Worm (Caenorhabditis elegans) whole organism, L1 larva: Measurements from ENCODE around the gene srsx-25.

Experiments
- aha-1 ChIP-seq: fragments of 150-350 bp; optimal IDR thresholded peaks from 2 replicates; lab custom pipeline; 2014; ENCODE audit warnings: missing biosample characterization, missing genetic modification characterization
- blmp-1 ChIP-seq: fragments of 150-350 bp; optimal IDR thresholded peaks from 2 replicates; lab custom pipeline; 2014; ENCODE audit warnings: missing biosample characterization, missing genetic modification characterization
- ceh-8 ChIP-seq: fragments of 200-800 bp; sonication (Bioruptor generic); optimal IDR thresholded peaks from 2 replicates; lab custom pipeline; 2018; ENCODE audit warnings: mild to moderate bottlenecking, missing genetic modification characterization, moderate library complexity, missing compliant biosample characterization
- ceh-88 ChIP-seq: fragments of 200-800 bp; sonication (Bioruptor generic); IDR thresholded peaks from 2 replicates; pipeline ENCODE4 v1.3.6; 2022; ENCODE audit warnings: missing genetic modification characterization, missing compliant biosample characterization
- efl-3 ChIP-seq: fragments of 200-800 bp; sonication (Bioruptor generic); optimal IDR thresholded peaks from 2 replicates; lab custom pipeline; 2018; ENCODE audit warnings: mild to moderate bottlenecking, missing genetic modification characterization, missing compliant biosample characterization
- egl-13 ChIP-seq: sonication (generic microtip); optimal IDR thresholded peaks from 2 replicates; lab custom pipeline; 2016; ENCODE audit warnings: missing genotype, missing genetic modification reagents, missing genetic modification characterization, missing compliant biosample characterization
- elt-3 ChIP-seq, 6 experiments: fragments of 150-350 bp in 1 of 6; sonication (generic microtip); optimal IDR thresholded peaks; 2 replicates each; lab custom pipeline; 2017 to 2018; ENCODE audit warnings: missing biosample characterization in 6 of 6, missing genetic modification characterization in 6 of 6, inconsistent platforms in 1 of 6
- fkh-4 ChIP-seq: sonication (generic microtip); optimal IDR thresholded peaks from 2 replicates; lab custom pipeline; 2016; ENCODE audit warnings: missing compliant biosample characterization, missing genetic modification characterization, borderline replicate concordance
- fkh-8 ChIP-seq: sonication (generic microtip); optimal IDR thresholded peaks from 2 replicates; lab custom pipeline; 2016; ENCODE audit warnings: mild to moderate bottlenecking, missing genetic modification characterization, missing compliant biosample characterization
- fos-1 ChIP-seq: fragments of 150-350 bp; optimal IDR thresholded peaks from 2 replicates; lab custom pipeline; 2014; ENCODE audit warnings: missing biosample characterization, missing genetic modification characterization
- grh-1 ChIP-seq: fragments of 200-800 bp; sonication (Bioruptor generic); IDR thresholded peaks from 2 replicates; pipeline ENCODE4 v1.3.6; 2022; ENCODE audit warnings: missing genetic modification reagents, missing genetic modification characterization, missing compliant biosample characterization
- hpl-2 ChIP-seq: fragments of 150-350 bp; optimal IDR thresholded peaks from 2 replicates; lab custom pipeline; 2014; ENCODE audit warnings: missing biosample characterization, missing genetic modification reagents, missing genetic modification characterization
- isw-1 ChIP-seq: fragments of 200-800 bp; sonication (Bioruptor generic); IDR thresholded peaks from 2 replicates; pipeline ENCODE4 v1.3.6; 2022; ENCODE audit warnings: missing genetic modification characterization, missing compliant biosample characterization
- lin-13 ChIP-seq: fragments of 150-350 bp; optimal IDR thresholded peaks from 2 replicates; lab custom pipeline; 2014; ENCODE audit warnings: missing biosample characterization, missing genetic modification reagents, missing genetic modification characterization
- lin-14 ChIP-seq: fragments of 200-800 bp; sonication (Bioruptor generic); optimal IDR thresholded peaks from 2 replicates; lab custom pipeline; 2018; ENCODE audit warnings: mild to moderate bottlenecking, missing genetic modification characterization, moderate library complexity, missing compliant biosample characterization
- lin-35 ChIP-seq, 2 experiments: fragments of 150-350 bp; optimal IDR thresholded peaks; 2 replicates each; lab custom pipeline; 2014; ENCODE audit warnings: missing biosample characterization in 2 of 2, missing genetic modification characterization in 2 of 2, missing genetic modification reagents in 2 of 2
- lsy-2 ChIP-seq, 2 experiments: fragments of 150-350 bp; optimal IDR thresholded peaks; 2 replicates each; lab custom pipeline; 2014; ENCODE audit warnings: missing biosample characterization in 2 of 2, missing genetic modification characterization in 2 of 2
- mdl-1 ChIP-seq, 2 experiments: fragments of 150-350 bp; optimal IDR thresholded peaks; 2 replicates each; lab custom pipeline; 2014 to 2017; ENCODE audit warnings: missing biosample characterization in 2 of 2, missing genetic modification characterization in 2 of 2, inconsistent platforms in 1 of 2
- mef-2 ChIP-seq: fragments of 150-350 bp; optimal IDR thresholded peaks from 2 replicates; lab custom pipeline; 2014; ENCODE audit warnings: missing biosample characterization, missing genetic modification characterization
- nhr-19 ChIP-seq: fragments of 200-800 bp; sonication (Bioruptor generic); conservative IDR thresholded peaks from 2 replicates; pipeline ENCODE4 v1.3.6; 2022; ENCODE audit warnings: missing genetic modification characterization, missing compliant biosample characterization
- nhr-47 ChIP-seq: sonication (generic microtip); optimal IDR thresholded peaks from 2 replicates; lab custom pipeline; 2016; ENCODE audit warnings: mild to moderate bottlenecking, missing genetic modification characterization, moderate library complexity, missing compliant biosample characterization
- nhr-71 ChIP-seq: sonication (generic microtip); optimal IDR thresholded peaks from 2 replicates; lab custom pipeline; 2016; ENCODE audit warnings: mild to moderate bottlenecking, missing genetic modification characterization, moderate library complexity, missing compliant biosample characterization
- nhr-76 ChIP-seq: sonication (generic microtip); optimal IDR thresholded peaks from 2 replicates; lab custom pipeline; 2017; ENCODE audit warnings: missing biosample characterization, missing genetic modification characterization
- nhr-84 ChIP-seq: sonication (generic microtip); optimal IDR thresholded peaks from 2 replicates; lab custom pipeline; 2017; ENCODE audit warnings: missing biosample characterization, missing genetic modification characterization
- nhr-90 ChIP-seq: sonication (generic microtip); optimal IDR thresholded peaks from 2 replicates; lab custom pipeline; 2016; ENCODE audit warnings: mild to moderate bottlenecking, missing genetic modification characterization, missing compliant biosample characterization; ENCODE audit not compliant: poor library complexity
- pag-3 ChIP-seq: sonication (generic microtip); optimal IDR thresholded peaks from 2 replicates; lab custom pipeline; 2017; ENCODE audit warnings: missing genetic modification characterization, mild to moderate bottlenecking, missing compliant biosample characterization, antibody characterized with exemption, borderline replicate concordance; ENCODE audit not compliant: insufficient read depth
- pax-3 ChIP-seq: fragments of 200-800 bp; sonication (Bioruptor generic); optimal IDR thresholded peaks from 2 replicates; lab custom pipeline; 2018; ENCODE audit warnings: mild to moderate bottlenecking, missing genetic modification characterization, moderate library complexity, missing compliant biosample characterization
- pqm-1 ChIP-seq: sonication (generic microtip); optimal IDR thresholded peaks from 3 replicates; lab custom pipeline; 2017; ENCODE audit warnings: missing biosample characterization, missing genetic modification characterization
- skn-1 ChIP-seq: fragments of 150-350 bp; optimal IDR thresholded peaks from 2 replicates; lab custom pipeline; 2014; ENCODE audit warnings: missing biosample characterization, missing genetic modification characterization
- sox-4 ChIP-seq: sonication (generic microtip); optimal IDR thresholded peaks from 2 replicates; lab custom pipeline; 2016; ENCODE audit warnings: missing genetic modification characterization, missing compliant biosample characterization
- swsn-7 ChIP-seq: sonication (generic microtip); optimal IDR thresholded peaks from 2 replicates; lab custom pipeline; 2016; ENCODE audit warnings: missing genetic modification characterization, missing compliant biosample characterization
- tlp-1 ChIP-seq: fragments of 150-350 bp; optimal IDR thresholded peaks from 2 replicates; lab custom pipeline; 2014; ENCODE audit warnings: missing biosample characterization, missing genetic modification characterization
- unc-130 ChIP-seq: fragments of 150-350 bp; optimal IDR thresholded peaks from 2 replicates; lab custom pipeline; 2017; ENCODE audit warnings: missing biosample characterization, missing genetic modification characterization, inconsistent platforms
- unc-30 ChIP-seq: sonication (generic microtip); optimal IDR thresholded peaks from 2 replicates; lab custom pipeline; 2017; ENCODE audit warnings: missing biosample characterization, missing genetic modification characterization
- unc-62 ChIP-seq: fragments of 150-350 bp; optimal IDR thresholded peaks from 2 replicates; lab custom pipeline; 2014; ENCODE audit warnings: missing biosample characterization, missing genetic modification reagents, missing genetic modification characterization
- unc-98 ChIP-seq: fragments of 200-800 bp; sonication (Bioruptor generic); IDR thresholded peaks from 2 replicates; pipeline ENCODE4 v1.3.6; 2022; ENCODE audit warnings: missing genetic modification characterization, missing compliant biosample characterization
- vab-15 ChIP-seq: sonication (generic microtip); optimal IDR thresholded peaks from 2 replicates; lab custom pipeline; 2017; ENCODE audit warnings: missing genotype, mild to moderate bottlenecking, missing genetic modification characterization, missing compliant biosample characterization
- zag-1 ChIP-seq: fragments of 150-350 bp; optimal IDR thresholded peaks from 2 replicates; lab custom pipeline; 2014; ENCODE audit warnings: missing biosample characterization, missing genetic modification characterization

Gene srsx-25

ce11 chrIV:13388779-13389178 is 23.8 kb downstream of the srsx-25 start (continued):
- peak; percentile 42 for TF ChIP-seq nhr-71 (tag; lab: Kevin White, UChicago)
- no peak for TF ChIP-seq unc-30
- no peak for TF ChIP-seq vab-15 (tag; lab: Kevin White, UChicago)
- TF ChIP-seq zag-1 (tag; lab: Kevin White, UChicago) = no peak
- peak; percentile 30 for TF ChIP-seq nhr-90 (tag; lab: Kevin White, UChicago)

- TF ChIP-seq efl-3 (GFP tag; lab: Kevin White, UChicago) = no peak
- no peak for TF ChIP-seq tlp-1 (tag; lab: Kevin White, UChicago)
- no peak for TF ChIP-seq mdl-1 (tag; optimal IDR thresholded peaks at IDR 0.05; lab: Kevin White, UChicago)
- no peak for TF ChIP-seq aha-1
- no peak for TF ChIP-seq fos-1 (tag; lab: Kevin White, UChicago)
- TF ChIP-seq fkh-8 (tag; lab: Kevin White, UChicago) = no peak
- TF ChIP-seq nhr-19 (GFP tag; lab: Robert Waterston, UW) = no peak
- no peak for TF ChIP-seq lsy-2 (tag; optimal IDR thresholded peaks at IDR 0.05; lab: Kevin White, UChicago)
- TF ChIP-seq nhr-84 (tag; lab: Kevin White, UChicago) = no peak
- no peak for TF ChIP-seq lin-14 (GFP tag; lab: Kevin White, UChicago)
- TF ChIP-seq pax-3 = no peak
- no peak for TF ChIP-seq nhr-90 (tag; lab: Kevin White, UChicago)
- no peak for TF ChIP-seq nhr-76
- no peak for TF ChIP-seq ceh-8 (GFP tag; lab: Kevin White, UChicago)
- no peak for TF ChIP-seq pag-3 (tag; lab: Kevin White, UChicago)
- no peak for TF ChIP-seq unc-30
Observed at ce11 chrIV:13389237-13389636, 24.3 kb downstream of the srsx-25 start.

- TF ChIP-seq hpl-2 (GFP tag; lab: Kevin White, UChicago) (no peak), swsn-7 (tag; lab: Kevin White, UChicago) (no peak), ceh-88 (GFP tag; lab: Robert Waterston, UW) (no peak), unc-130 (tag; lab: Kevin White, UChicago) (no peak), grh-1 (no peak), nhr-47 (tag; lab: Kevin White, UChicago) (peak; percentile 0)
Observed at ce11 chrIV:13390770-13391169, 25.8 kb downstream of the srsx-25 start.

- TF ChIP-seq pqm-1 (no peak), blmp-1 (no peak), nhr-76 (no peak), fkh-4 (tag; lab: Kevin White, UChicago) (no peak), lsy-2 (tag; optimal IDR thresholded peaks at IDR 0.05; lab: Kevin White, UChicago) (no peak), zag-1 (tag; lab: Kevin White, UChicago) (no peak), ceh-88 (GFP tag; lab: Robert Waterston, UW) (no peak), skn-1 (tag; lab: Kevin White, UChicago) (no peak), vab-15 (tag; lab: Kevin White, UChicago) (no peak), swsn-7 (tag; lab: Kevin White, UChicago) (no peak), isw-1 (GFP tag; lab: Robert Waterston, UW) (no peak), lin-13 (GFP tag; lab: Kevin White, UChicago) (no peak), unc-98 (no peak), unc-62 (no peak), elt-3 (tag; optimal IDR thresholded peaks at IDR 0.05; lab: Kevin White, UChicago) (no peak), sox-4 (tag; lab: Kevin White, UChicago) (no peak), egl-13 (no peak), mef-2 (no peak), lin-35 (GFP tag; optimal IDR thresholded peaks at IDR 0.05; lab: Kevin White, UChicago) (no peak), mdl-1 (tag; optimal IDR thresholded peaks at IDR 0.05; lab: Kevin White, UChicago) (no peak)
- TF ChIP-seq, all 84 proteins: peak for 0
Observed at ce11 chrIV:13392230-13392629, 27.3 kb downstream of the srsx-25 start.
